Worm (Caenorhabditis elegans) whole organism, L2 larva: ENCODE results near the gene ZK688.7.

ENCODE experiments used
- C34F6.9 ChIP-seq: fragments of 150-350 bp; optimal IDR thresholded peaks from 2 replicates; lab custom pipeline; 2014; ENCODE audit warnings: missing biosample characterization, missing genetic modification characterization
- F13H6.1 ChIP-seq: sonication (generic microtip); optimal IDR thresholded peaks from 2 replicates; lab custom pipeline; 2016; ENCODE audit warnings: missing genetic modification characterization, missing compliant biosample characterization
- R02D3.7 ChIP-seq: fragments of 150-350 bp; optimal IDR thresholded peaks from 2 replicates; lab custom pipeline; 2014; ENCODE audit warnings: missing biosample characterization, missing genetic modification characterization
- ZK546.5 ChIP-seq: sonication (generic microtip); optimal IDR thresholded peaks from 2 replicates; lab custom pipeline; 2017; ENCODE audit warnings: missing biosample characterization, missing genetic modification characterization
- alr-1 ChIP-seq: fragments of 150-350 bp; optimal IDR thresholded peaks from 2 replicates; lab custom pipeline; 2014; ENCODE audit warnings: missing biosample characterization, missing genetic modification characterization
- aly-2 ChIP-seq: fragments of 150-350 bp; optimal IDR thresholded peaks from 2 replicates; lab custom pipeline; 2014; ENCODE audit warnings: missing biosample characterization, missing genetic modification characterization
- ama-1 ChIP-seq: fragments of 150-350 bp; optimal IDR thresholded peaks from 2 replicates; lab custom pipeline; 2018; ENCODE audit warnings: inconsistent platforms
- ceh-16 ChIP-seq: fragments of 150-350 bp; optimal IDR thresholded peaks from 2 replicates; lab custom pipeline; 2014; ENCODE audit warnings: missing biosample characterization, missing genetic modification characterization
- dmd-4 ChIP-seq: sonication (generic microtip); optimal IDR thresholded peaks from 2 replicates; lab custom pipeline; 2017; ENCODE audit warnings: missing biosample characterization, missing genetic modification characterization
- egl-27 ChIP-seq: sonication (generic microtip); optimal IDR thresholded peaks from 3 replicates; lab custom pipeline; 2017; ENCODE audit warnings: missing biosample characterization, missing genetic modification reagents, missing genetic modification characterization
- elt-1 ChIP-seq: fragments of 150-350 bp; optimal IDR thresholded peaks from 2 replicates; lab custom pipeline; 2014; ENCODE audit warnings: missing biosample characterization, missing genetic modification characterization
- fos-1 ChIP-seq: fragments of 150-350 bp; optimal IDR thresholded peaks from 2 replicates; lab custom pipeline; 2014; ENCODE audit warnings: missing biosample characterization, missing genetic modification characterization
- gmeb-1 ChIP-seq: fragments of 150-350 bp; optimal IDR thresholded peaks from 2 replicates; lab custom pipeline; 2014; ENCODE audit warnings: missing biosample characterization, missing genetic modification characterization
- lin-13 ChIP-seq: fragments of 150-350 bp; optimal IDR thresholded peaks from 2 replicates; lab custom pipeline; 2014; ENCODE audit warnings: missing biosample characterization, missing genetic modification reagents, missing genetic modification characterization
- lin-39 ChIP-seq: fragments of 150-350 bp; optimal IDR thresholded peaks from 2 replicates; lab custom pipeline; 2014; ENCODE audit warnings: missing biosample characterization, missing genetic modification reagents, missing genetic modification characterization
- lsy-2 ChIP-seq, 2 experiments: fragments of 150-350 bp in 1 of 2; sonication (generic microtip) in 1 of 2; optimal IDR thresholded peaks; 2 replicates each; lab custom pipeline; 2014 to 2017; ENCODE audit warnings: missing biosample characterization in 2 of 2, missing genetic modification characterization in 2 of 2
- mbf-1 ChIP-seq: sonication (generic microtip); optimal IDR thresholded peaks from 2 replicates; lab custom pipeline; 2017; ENCODE audit warnings: missing biosample characterization, missing genetic modification characterization
- mdl-1 ChIP-seq, 2 experiments: fragments of 150-350 bp in 1 of 2; sonication (generic microtip) in 1 of 2; optimal IDR thresholded peaks; 2 replicates each; lab custom pipeline; 2017; ENCODE audit warnings: missing biosample characterization in 2 of 2, missing genetic modification characterization in 2 of 2
- nhr-10 ChIP-seq: sonication (generic microtip); optimal IDR thresholded peaks from 2 replicates; lab custom pipeline; 2017; ENCODE audit warnings: missing biosample characterization, missing genetic modification characterization
- nhr-11 ChIP-seq: fragments of 150-350 bp; optimal IDR thresholded peaks from 2 replicates; lab custom pipeline; 2014; ENCODE audit warnings: missing biosample characterization, missing genetic modification characterization
- nhr-12 ChIP-seq: fragments of 150-350 bp; optimal IDR thresholded peaks from 2 replicates; lab custom pipeline; 2014; ENCODE audit warnings: missing biosample characterization, missing genetic modification characterization
- nhr-129 ChIP-seq: fragments of 150-350 bp; optimal IDR thresholded peaks from 2 replicates; lab custom pipeline; 2014; ENCODE audit warnings: missing biosample characterization, missing genetic modification characterization
- nhr-237 ChIP-seq: fragments of 150-350 bp; optimal IDR thresholded peaks from 2 replicates; lab custom pipeline; 2014; ENCODE audit warnings: missing biosample characterization, missing genetic modification characterization
- nhr-25 ChIP-seq: fragments of 150-350 bp; sonication (generic microtip); optimal IDR thresholded peaks from 3 replicates; lab custom pipeline; 2014; ENCODE audit warnings: missing biosample characterization, missing genetic modification characterization
- peb-1 ChIP-seq: fragments of 150-350 bp; optimal IDR thresholded peaks from 2 replicates; lab custom pipeline; 2014; ENCODE audit warnings: missing biosample characterization, missing genetic modification characterization
- skn-1 ChIP-seq: sonication (generic microtip); optimal IDR thresholded peaks from 2 replicates; lab custom pipeline; 2017; ENCODE audit warnings: missing biosample characterization, missing genetic modification characterization
- sma-3 ChIP-seq: sonication (generic microtip); optimal IDR thresholded peaks from 2 replicates; lab custom pipeline; 2016; ENCODE audit warnings: missing genetic modification reagents, missing genetic modification characterization, missing compliant biosample characterization
- unc-39 ChIP-seq: fragments of 150-350 bp; optimal IDR thresholded peaks from 2 replicates; lab custom pipeline; 2014; ENCODE audit warnings: missing biosample characterization, missing genetic modification characterization
- zag-1 ChIP-seq: fragments of 150-350 bp; optimal IDR thresholded peaks from 2 replicates; lab custom pipeline; 2014; ENCODE audit warnings: missing biosample characterization, missing genetic modification characterization
- ztf-4 ChIP-seq: fragments of 150-350 bp; optimal IDR thresholded peaks from 2 replicates; lab custom pipeline; 2014; ENCODE audit warnings: missing biosample characterization, missing genetic modification characterization

ZK688.7 gene

ce11 chrIII:7878852-7879329, 32.5 kb downstream of the ZK688.7 start, which contains the start of gene sup-18:
Gene sup-18, minus strand, starts transcription at chrIII:7878902.
- no peak for TF ChIP-seq peb-1 (tag; lab: Kevin White, UChicago)
- no peak for TF ChIP-seq sma-3 (GFP tag; lab: Kevin White, UChicago)
- TF ChIP-seq aly-2 (tag; lab: Kevin White, UChicago), result no peak
- no peak for TF ChIP-seq R02D3.7 (tag; lab: Kevin White, UChicago)
- no peak for TF ChIP-seq ama-1 (lab: Kevin White, UChicago)
- no peak for TF ChIP-seq nhr-11 (tag; lab: Kevin White, UChicago)
- TF ChIP-seq gmeb-1 (tag; lab: Kevin White, UChicago), result no peak
- TF ChIP-seq nhr-25 (tag; lab: Kevin White, UChicago), result no peak
- TF ChIP-seq skn-1 (tag; lab: Kevin White, UChicago), result no peak
- no peak for TF ChIP-seq nhr-129
- TF ChIP-seq mbf-1 (tag; lab: Kevin White, UChicago), result no peak
- no peak for TF ChIP-seq ceh-16
- no peak for TF ChIP-seq F13H6.1 (tag; lab: Kevin White, UChicago)
- no peak for TF ChIP-seq nhr-237 (tag; lab: Kevin White, UChicago)
- no peak for TF ChIP-seq egl-27 (tag; lab: Kevin White, UChicago)
- no peak for TF ChIP-seq nhr-10
- TF ChIP-seq mdl-1 (tag; optimal IDR thresholded peaks at IDR 0.05; lab: Kevin White, UChicago), result no peak
- TF ChIP-seq lin-13 (GFP tag; lab: Kevin White, UChicago), result no peak
- TF ChIP-seq fos-1 (tag; lab: Kevin White, UChicago), result no peak
- TF ChIP-seq, all 48 proteins: peak for 0

ce11 chrIII:7877090-7877489, 34.3 kb downstream of the ZK688.7 start:
- peak; percentile 24 for TF ChIP-seq nhr-25 (tag; lab: Kevin White, UChicago)
- TF ChIP-seq dmd-4 (tag; lab: Kevin White, UChicago), result no peak
- no peak for TF ChIP-seq F13H6.1 (tag; lab: Kevin White, UChicago)

- no peak for TF ChIP-seq nhr-12
- no peak for TF ChIP-seq zag-1 (tag; lab: Kevin White, UChicago)
Measured at ce11 chrIII:7873481-7873880, 38.0 kb downstream of the ZK688.7 start, which contains the start of gene tyr-1. Gene tyr-1, plus strand, starts transcription at chrIII:7873781.

- TF ChIP-seq ZK546.5 (tag; lab: Kevin White, UChicago) (no peak), fos-1 (tag; lab: Kevin White, UChicago) (peak; percentile 27), nhr-129 (peak; percentile 3), gmeb-1 (tag; lab: Kevin White, UChicago) (no peak), nhr-25 (tag; lab: Kevin White, UChicago) (peak; percentile 33), sma-3 (GFP tag; lab: Kevin White, UChicago) (peak; percentile 72)
Measured at ce11 chrIII:7872776-7873175, 38.7 kb downstream of the ZK688.7 start.

ce11 chrIII:7866189-7866588, 45.2 kb downstream of the ZK688.7 start, which contains the start of gene cup-4:
Gene cup-4, plus strand, starts transcription at chrIII:7866489.
- TF ChIP-seq C34F6.9 (tag; lab: Kevin White, UChicago) (no peak), nhr-11 (tag; lab: Kevin White, UChicago) (no peak), lsy-2 (tag; optimal IDR thresholded peaks at IDR 0.05; lab: Kevin White, UChicago) (no peak), sma-3 (GFP tag; lab: Kevin White, UChicago) (no peak), unc-39 (tag; lab: Kevin White, UChicago) (no peak), alr-1 (tag; lab: Kevin White, UChicago) (no peak), lin-39 (tag; lab: Kevin White, UChicago) (no peak)

- no peak for TF ChIP-seq elt-1
- TF ChIP-seq ceh-16, result no peak
- peak; percentile 27 for TF ChIP-seq fos-1 (tag; lab: Kevin White, UChicago)
Measured at ce11 chrIII:7865238-7865761, 46.1 kb downstream of the ZK688.7 start, which contains the start of gene slc-17.3. Gene slc-17.3, minus strand, starts transcription at chrIII:7865288.

- TF ChIP-seq lsy-2 (tag; optimal IDR thresholded peaks at IDR 0.05; lab: Kevin White, UChicago), result peak in 1 of 2 experiments; percentile 59
- peak; percentile 26 for TF ChIP-seq C34F6.9 (tag; lab: Kevin White, UChicago)
- peak; percentile 25 for TF ChIP-seq nhr-129
- TF ChIP-seq lin-13 (GFP tag; lab: Kevin White, UChicago), result peak; percentile 27
- no peak for TF ChIP-seq ztf-4
Measured at ce11 chrIII:7861535-7862120, 49.8 kb downstream of the ZK688.7 start, which contains the start of gene snr-5. Gene snr-5, plus strand, starts transcription at chrIII:7862070.
